Worm (Caenorhabditis elegans) whole organism, young adult: ENCODE results near the gene C47D12.4.

Experiments
- B0261.1 ChIP-seq: sonication (generic microtip); optimal IDR thresholded peaks from 2 replicates; lab custom pipeline; 2016; ENCODE audit warnings: mild to moderate bottlenecking, missing genetic modification characterization, moderate library complexity, missing compliant biosample characterization
- ama-1 ChIP-seq, 3 experiments: fragments of 150-350 bp in 1 of 3; sonication (generic microtip) in 2 of 3; optimal IDR thresholded peaks; 2 replicates each; lab custom pipeline; 2014 to 2018; ENCODE audit warnings: missing biosample characterization in 2 of 3, missing genetic modification characterization in 2 of 3, missing genetic modification reagents in 2 of 3
- attf-5 ChIP-seq: fragments of 200-800 bp; sonication (Bioruptor generic); optimal IDR thresholded peaks from 2 replicates; lab custom pipeline; 2018; ENCODE audit warnings: mild to moderate bottlenecking, missing genetic modification characterization, missing compliant biosample characterization
- madf-8 ChIP-seq: fragments of 200-800 bp; sonication (Bioruptor generic); conservative IDR thresholded peaks from 2 replicates; pipeline ENCODE4 v1.3.6; 2022; ENCODE audit warnings: missing genetic modification reagents, missing genetic modification characterization, missing compliant biosample characterization
- nhr-90 ChIP-seq: sonication (generic microtip); optimal IDR thresholded peaks from 2 replicates; lab custom pipeline; 2016; ENCODE audit warnings: missing genotype, mild to moderate bottlenecking, missing genetic modification characterization, missing compliant biosample characterization
- pha-4 ChIP-seq: fragments of 150-350 bp; sonication (generic microtip); optimal IDR thresholded peaks from 2 replicates; lab custom pipeline; 2014; ENCODE audit warnings: missing biosample characterization, missing genetic modification reagents, missing genetic modification characterization
- snpc-4 ChIP-seq, 5 experiments: fragments of 150-350 bp in 1 of 5; sonication (generic microtip) in 4 of 5; optimal IDR thresholded peaks; 2 replicates each; lab custom pipeline; 2014 to 2018; ENCODE audit warnings: missing genetic modification characterization in 5 of 5, missing biosample characterization in 3 of 5, antibody characterized with exemption in 2 of 5, mild to moderate bottlenecking in 2 of 5, missing compliant biosample characterization in 2 of 5, missing genotype in 2 of 5, moderate library complexity in 2 of 5, missing genetic modification reagents in 1 of 5
- ztf-28 ChIP-seq: fragments of 200-800 bp; sonication (Bioruptor generic); IDR thresholded peaks from 2 replicates; pipeline ENCODE4 v1.3.6; 2022; ENCODE audit warnings: missing genetic modification reagents, missing genetic modification characterization, missing compliant biosample characterization
- ztf-3 ChIP-seq: fragments of 200-800 bp; sonication (Bioruptor generic); optimal IDR thresholded peaks from 2 replicates; lab custom pipeline; 2018; ENCODE audit warnings: mild to moderate bottlenecking, missing genetic modification characterization, missing compliant biosample characterization

ce11 chrII:11652125-11652524, 29.4 kb upstream of the C47D12.4 start:
- TF ChIP-seq ama-1 (optimal IDR thresholded peaks at IDR 0.05; lab: Kevin White, UChicago), result no peak
- TF ChIP-seq ama-1 (GFP tag; optimal IDR thresholded peaks at IDR 0.05; lab: Kevin White, UChicago), result no peak
- TF ChIP-seq pha-4 (tag; lab: Kevin White, UChicago), result no peak
- no peak for TF ChIP-seq madf-8 (GFP tag; lab: Robert Waterston, UW)
- TF ChIP-seq B0261.1 (tag; lab: Kevin White, UChicago), result no peak
- TF ChIP-seq attf-5 (GFP tag; lab: Kevin White, UChicago), result no peak
- TF ChIP-seq ztf-28 (GFP tag; lab: Robert Waterston, UW), result no peak
- no peak for TF ChIP-seq snpc-4 (GFP tag; optimal IDR thresholded peaks at IDR 0.05; lab: Kevin White, UChicago)
- no peak for TF ChIP-seq snpc-4 (tag; optimal IDR thresholded peaks at IDR 0.05; lab: Kevin White, UChicago)
- TF ChIP-seq ztf-3 (GFP tag; lab: Kevin White, UChicago), result no peak
- TF ChIP-seq nhr-90 (tag; lab: Kevin White, UChicago), result no peak
